Fruit fly (Drosophila melanogaster): ENCODE data around the gene Mhc.

DNA sequence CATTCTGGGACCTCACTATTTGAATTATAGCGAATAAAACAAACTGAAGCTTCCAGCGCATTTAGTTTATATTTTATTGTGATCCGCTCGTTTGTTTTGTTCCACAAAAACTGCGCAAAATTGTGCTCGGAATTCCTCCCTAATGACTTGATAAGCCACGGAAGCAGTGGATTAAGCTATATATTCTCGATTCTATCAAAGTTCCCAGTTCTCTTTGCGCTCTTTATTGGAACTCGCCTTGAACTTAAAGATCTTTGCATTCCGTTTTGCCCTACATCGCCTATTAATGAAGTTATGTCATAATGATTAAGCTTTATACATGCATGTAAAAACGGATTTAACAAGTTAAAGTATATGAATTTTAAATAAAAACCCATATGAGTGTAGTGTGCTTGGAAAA, 70.8 kb downstream of the Mhc start, which contains the start of gene Nepl9:
- no peak for TF ChIP-seq Myc (optimal IDR thresholded peaks at IDR 0.05)
- TF ChIP-seq psq (optimal IDR thresholded peaks at IDR 0.05): no peak

Data from Kc167 (cell line).